Fruit fly (Drosophila melanogaster) whole organism, wandering third instar larva: ENCODE measurements around the gene CG7600.

ENCODE experiments used
- Myc ChIP-seq: fragments of >200 bp; optimal IDR thresholded peaks from 2 replicates; lab custom pipeline; 2017
- fru ChIP-seq: fragments of 200-800 bp; sonication (Bioruptor generic); optimal IDR thresholded peaks from 3 replicates; lab custom pipeline; 2016; ENCODE audit warnings: missing biosample characterization, mild to moderate bottlenecking, missing genetic modification characterization
- sage ChIP-seq: fragments of 200-800 bp; sonication (Bioruptor generic); optimal IDR thresholded peaks from 2 replicates; lab custom pipeline; 2016; ENCODE audit warnings: missing biosample characterization, mild to moderate bottlenecking, missing genetic modification characterization

DNA sequence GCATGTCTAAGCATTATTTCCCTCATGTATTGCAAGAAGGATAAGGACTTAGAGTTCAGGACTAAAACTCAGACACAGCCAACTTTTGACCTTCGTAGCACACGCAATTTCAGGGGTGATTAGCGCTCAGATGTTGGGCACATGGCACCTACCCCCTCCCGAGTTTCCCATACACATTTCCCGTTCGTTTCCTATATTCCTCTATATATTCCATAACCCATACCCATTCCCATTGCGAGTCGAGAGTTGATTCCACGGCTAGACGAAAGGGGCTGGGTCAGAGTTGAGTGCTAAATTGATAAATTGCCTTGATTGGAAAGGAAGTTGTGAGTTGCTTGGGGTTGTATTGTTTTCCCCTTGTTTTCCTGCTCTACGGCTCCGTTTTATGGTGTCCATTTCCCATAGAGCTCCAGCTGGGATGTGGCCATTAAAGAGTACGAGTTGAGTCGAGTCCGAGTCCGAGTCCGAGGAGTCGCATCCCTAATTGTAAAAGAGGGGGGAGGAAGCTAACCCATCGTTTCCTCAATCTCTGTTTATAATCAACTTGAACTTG, 33.5 kb downstream of the CG7600 start:
- TF ChIP-seq fru (GFP tag; lab: Kevin White, UChicago) (no peak), Myc (no peak), sage (GFP tag; lab: Kevin White, UChicago) (no peak)
